Worm (Caenorhabditis elegans): ENCODE data around the gene F53G2.1.

The F53G2.1 gene

ce11 chrII:2483507-2483906, 5.0 kb upstream of the F53G2.1 start, which contains the start of gene F53G2.13:
TSS of gene F53G2.13 (plus strand) at chrII:2483807.
- TF ChIP-seq hpl-2 (GFP tag; optimal IDR thresholded peaks at IDR 0.05) (no peak), mab-9 (GFP tag; IDR thresholded peaks at IDR 0.05) (no peak), snu-23 (GFP tag; optimal IDR thresholded peaks at IDR 0.05) (no peak), F16B12.6 (tag; optimal IDR thresholded peaks at IDR 0.05) (no peak), C16A3.4 (tag; optimal IDR thresholded peaks at IDR 0.05) (no peak), rnt-1 (tag; optimal IDR thresholded peaks at IDR 0.05) (no peak), nhr-47 (tag; optimal IDR thresholded peaks at IDR 0.05) (no peak), zag-1 (tag; optimal IDR thresholded peaks at IDR 0.05) (no peak), lsy-2 (tag; optimal IDR thresholded peaks at IDR 0.05) (no peak), C34B4.2 (tag; optimal IDR thresholded peaks at IDR 0.05) (no peak), Y116A8C.19 (tag; optimal IDR thresholded peaks at IDR 0.05; ENCODE audit: borderline replicate concordance) (no peak), tbx-2 (tag; optimal IDR thresholded peaks at IDR 0.05) (no peak), zip-4 (GFP tag; optimal IDR thresholded peaks at IDR 0.05) (no peak), nhr-237 (tag; optimal IDR thresholded peaks at IDR 0.05) (no peak), ceh-63 (GFP tag; optimal IDR thresholded peaks at IDR 0.05) (no peak), efl-3 (GFP tag; optimal IDR thresholded peaks at IDR 0.05) (no peak), dsc-1 (tag; optimal IDR thresholded peaks at IDR 0.05) (no peak), nhr-84 (tag; optimal IDR thresholded peaks at IDR 0.05) (no peak), nhr-28 (tag; optimal IDR thresholded peaks at IDR 0.05) (no peak), isw-1 (GFP tag; IDR thresholded peaks at IDR 0.05) (no peak)

- TF ChIP-seq egl-27 (tag; optimal IDR thresholded peaks at IDR 0.05) (no peak), lin-35 (GFP tag; optimal IDR thresholded peaks at IDR 0.05) (peak in 1 of 2 experiments; percentile 3), elt-2 (tag; optimal IDR thresholded peaks at IDR 0.05) (peak; percentile 75), lin-13 (GFP tag; optimal IDR thresholded peaks at IDR 0.05) (no peak), aly-2 (tag; optimal IDR thresholded peaks at IDR 0.05) (no peak), efl-1 (optimal IDR thresholded peaks at IDR 0.05) (peak in 1 of 2 experiments; percentile 3), efl-1 (GFP tag; optimal IDR thresholded peaks at IDR 0.05 in 1 of 2) (peak in 1 of 2 experiments; percentile 18), elt-3 (tag; optimal IDR thresholded peaks at IDR 0.05) (no peak), mef-2 (tag; optimal IDR thresholded peaks at IDR 0.05) (no peak), xbp-1 (tag; optimal IDR thresholded peaks at IDR 0.05) (no peak), lir-3 (tag; optimal IDR thresholded peaks at IDR 0.05; ENCODE audit: poor library complexity) (no peak), isw-1 (GFP tag; IDR thresholded peaks at IDR 0.05) (no peak), mep-1 (tag; optimal IDR thresholded peaks at IDR 0.05) (peak; percentile 5), egl-13 (tag; optimal IDR thresholded peaks at IDR 0.05) (no peak), nhr-85 (tag) (peak; percentile 50), skn-1 (tag; optimal IDR thresholded peaks at IDR 0.05) (peak; percentile 17), nhr-77 (tag; optimal IDR thresholded peaks at IDR 0.05) (no peak), mab-9 (GFP tag; IDR thresholded peaks at IDR 0.05) (no peak), ceh-8 (GFP tag; optimal IDR thresholded peaks at IDR 0.05) (no peak), C34B4.2 (tag; optimal IDR thresholded peaks at IDR 0.05) (no peak), sptf-1 (tag; optimal IDR thresholded peaks at IDR 0.05) (no peak), lsy-2 (tag; optimal IDR thresholded peaks at IDR 0.05) (no peak), nhr-90 (tag; optimal IDR thresholded peaks at IDR 0.05; ENCODE audit: poor library complexity) (no peak)
Measured at ce11 chrII:2503703-2504430, 15.4 kb downstream of the F53G2.1 start.

ce11 chrII:2504431-2504928, 16.0 kb downstream of the F53G2.1 start, which contains the start of gene gbas-1:
TSS of gene gbas-1 (plus strand) at chrII:2504878.
- TF ChIP-seq aha-1 (tag; optimal IDR thresholded peaks at IDR 0.05), result no peak
- peak in 1 of 3 experiments; percentile 26 for TF ChIP-seq ceh-82 (tag; optimal IDR thresholded peaks at IDR 0.05)
- peak; percentile 81 to 89 for TF ChIP-seq lin-35 (GFP tag; optimal IDR thresholded peaks at IDR 0.05)
- no peak for TF ChIP-seq ztf-4 (tag; optimal IDR thresholded peaks at IDR 0.05)
- TF ChIP-seq C04F5.9 (tag; optimal IDR thresholded peaks at IDR 0.05), result peak; percentile 17
- TF ChIP-seq lin-13 (GFP tag; optimal IDR thresholded peaks at IDR 0.05), result no peak
- TF ChIP-seq lin-14 (GFP tag; optimal IDR thresholded peaks at IDR 0.05), result no peak
- TF ChIP-seq lin-39 (tag; optimal IDR thresholded peaks at IDR 0.05), result peak; percentile 40
- no peak for TF ChIP-seq mab-9 (GFP tag; IDR thresholded peaks at IDR 0.05)
- TF ChIP-seq unc-62 (GFP tag; optimal IDR thresholded peaks at IDR 0.05), result no peak
- peak; percentile 4 for TF ChIP-seq snpc-4 (tag; optimal IDR thresholded peaks at IDR 0.05)
- TF ChIP-seq efl-1 (optimal IDR thresholded peaks at IDR 0.05), result peak; percentile 41 to 87
- TF ChIP-seq efl-1 (GFP tag; optimal IDR thresholded peaks at IDR 0.05 in 1 of 2), result peak; percentile 88 to 98
- no peak for TF ChIP-seq pag-3 (tag; optimal IDR thresholded peaks at IDR 0.05; ENCODE audit: borderline replicate concordance, insufficient read depth)
- no peak for TF ChIP-seq nhr-85 (tag)
- 0 out of 2 replicates have a peak, but pooled peaks have one; percentile 27 for TF ChIP-seq grh-1 (GFP tag; IDR thresholded peaks at IDR 0.05)
- TF ChIP-seq lsy-2 (tag; optimal IDR thresholded peaks at IDR 0.05), result peak; percentile 65 to 66
- TF ChIP-seq nhr-90 (tag; optimal IDR thresholded peaks at IDR 0.05; ENCODE audit: poor library complexity), result no peak
